Fruit fly (Drosophila melanogaster): Measurements from ENCODE around the gene ru.
A peak's percentile ranks its signal among the peaks of the same experiment; 100 is the strongest.

ru gene

dm6 chr3L:1323136-1323535, 47.3 kb upstream of the ru start (continued):
- peak; percentile 71 for TF ChIP-seq CG8290 (GFP tag; optimal IDR thresholded peaks at IDR 0.05)
- TF ChIP-seq CG8290 (tag; optimal IDR thresholded peaks at IDR 0.05): peak; percentile 32 to 34
- no peak for TF ChIP-seq nerfin-2 (GFP tag; IDR thresholded peaks at IDR 0.05; ENCODE audit: partially characterized antibody)
- TF ChIP-seq Ssrp (tag; optimal IDR thresholded peaks at IDR 0.05): peak; percentile 83
- TF ChIP-seq CoRest (tag; optimal IDR thresholded peaks at IDR 0.05): peak; percentile 78
- no peak for TF ChIP-seq CG4404 (GFP tag; IDR thresholded peaks at IDR 0.05)
- peak; percentile 68 for TF ChIP-seq tin (GFP tag; optimal IDR thresholded peaks at IDR 0.05)
- TF ChIP-seq CG9932 (GFP tag; IDR thresholded peaks at IDR 0.05): peak; percentile 22; the same call in 1 of the 2 replicates
- no peak for TF ChIP-seq Adf1 (GFP tag; IDR thresholded peaks at IDR 0.05)
- peak; percentile 73 for TF ChIP-seq D19A (tag; optimal IDR thresholded peaks at IDR 0.05)
- peak; percentile 59 for TF ChIP-seq CG6813 (GFP tag; optimal IDR thresholded peaks at IDR 0.05)
- peak; percentile 72 for TF ChIP-seq CG6689 (GFP tag; IDR thresholded peaks at IDR 0.05)
- TF ChIP-seq slbo (GFP tag; IDR thresholded peaks at IDR 0.05): peak; percentile 45; the same call in 1 of the 2 replicates
- peak; percentile 33 for TF ChIP-seq HmgZ (tag; optimal IDR thresholded peaks at IDR 0.05)
- TF ChIP-seq Med (GFP tag): peak; percentile 81
- peak; percentile 71 for TF ChIP-seq CG12219 (GFP tag; optimal IDR thresholded peaks at IDR 0.05)
- peak; percentile 41 for TF ChIP-seq dm (GFP tag; optimal IDR thresholded peaks at IDR 0.05)
- TF ChIP-seq Meics (GFP tag; optimal IDR thresholded peaks at IDR 0.05): peak; percentile 32
- peak; percentile 38 for TF ChIP-seq crc (GFP tag; optimal IDR thresholded peaks at IDR 0.05)
- TF ChIP-seq gem (tag; optimal IDR thresholded peaks at IDR 0.05): peak; percentile 84
- TF ChIP-seq CG16813 (GFP tag; IDR thresholded peaks at IDR 0.05; ENCODE audit: partially characterized antibody): no peak
- peak; percentile 42; the same call in 1 of the 2 replicates for TF ChIP-seq danr (GFP tag; IDR thresholded peaks at IDR 0.05)
- peak; percentile 81 for TF ChIP-seq CG16863 (GFP tag; optimal IDR thresholded peaks at IDR 0.05)
- peak; percentile 10; the same call in 1 of the 2 replicates for TF ChIP-seq dan (GFP tag; IDR thresholded peaks at IDR 0.05)
- TF ChIP-seq CG3726 (GFP tag; IDR thresholded peaks at IDR 0.05): no peak
- TF ChIP-seq cas (GFP tag; IDR thresholded peaks at IDR 0.05): no peak
- TF ChIP-seq CG31388 (GFP tag; optimal IDR thresholded peaks at IDR 0.05): peak; percentile 18
- TF ChIP-seq trem (tag; optimal IDR thresholded peaks at IDR 0.05): peak; percentile 67
- no peak for TF ChIP-seq inv (GFP tag; IDR thresholded peaks at IDR 0.05; ENCODE audit: partially characterized antibody)
- TF ChIP-seq CG9215 (GFP tag; IDR thresholded peaks at IDR 0.05): no peak
- TF ChIP-seq CG12071 (GFP tag; optimal IDR thresholded peaks at IDR 0.05): peak; percentile 13
- peak; percentile 58 for TF ChIP-seq nerfin-1 (tag; optimal IDR thresholded peaks at IDR 0.05)
- no peak for TF ChIP-seq emc (GFP tag; optimal IDR thresholded peaks at IDR 0.05)
- TF ChIP-seq CG5953 (GFP tag; IDR thresholded peaks at IDR 0.05): peak; percentile 43; the same call in 1 of the 2 replicates
- peak; percentile 55 for TF ChIP-seq lmd (GFP tag; IDR thresholded peaks at IDR 0.05)
- TF ChIP-seq H2.0 (GFP tag; IDR thresholded peaks at IDR 0.05): peak; percentile 68
- peak; percentile 71 for TF ChIP-seq CG31441 (GFP tag; IDR thresholded peaks at IDR 0.05)
- peak; percentile 68 for TF ChIP-seq CG1602 (GFP tag; optimal IDR thresholded peaks at IDR 0.05)
- peak; percentile 61; the same call in 1 of the 2 replicates for TF ChIP-seq CG10366 (GFP tag; IDR thresholded peaks at IDR 0.05)
- peak; percentile 76 for TF ChIP-seq az2 (GFP tag; optimal IDR thresholded peaks at IDR 0.05)
- TF ChIP-seq chm (GFP tag; IDR thresholded peaks at IDR 0.05): peak; percentile 54; the same call in 1 of the 2 replicates
- peak; percentile 61 for TF ChIP-seq Sox100B (GFP tag; optimal IDR thresholded peaks at IDR 0.05)
- peak; percentile 80 for TF ChIP-seq CG8388 (GFP tag; optimal IDR thresholded peaks at IDR 0.05)
- TF ChIP-seq Atf-2 (GFP tag; optimal IDR thresholded peaks at IDR 0.05): peak; percentile 57
- TF ChIP-seq sima (GFP tag; optimal IDR thresholded peaks at IDR 0.05): no peak
- peak; percentile 49 for TF ChIP-seq CG10654 (GFP tag; optimal IDR thresholded peaks at IDR 0.05)
- TF ChIP-seq kay (GFP tag; optimal IDR thresholded peaks at IDR 0.05): peak; percentile 24
- TF ChIP-seq pum (GFP tag; optimal IDR thresholded peaks at IDR 0.05): peak; percentile 71
- TF ChIP-seq unpg (GFP tag; optimal IDR thresholded peaks at IDR 0.05): peak; percentile 77
- TF ChIP-seq caup (GFP tag; optimal IDR thresholded peaks at IDR 0.05; ENCODE audit: severe bottlenecking): peak; percentile 24
- peak; percentile 24 for TF ChIP-seq Bteb2 (GFP tag; optimal IDR thresholded peaks at IDR 0.05)
- peak; percentile 75 for TF ChIP-seq Xbp1 (GFP tag; optimal IDR thresholded peaks at IDR 0.05)

Measured in whole organism, embryonic.